Fruit fly (Drosophila melanogaster) whole organism, embryonic: ENCODE measurements around the gene Nin.

Experiments
- Ada2b ChIP-seq: fragments of 200-800 bp; sonication (Bioruptor generic); IDR thresholded peaks from 2 replicates; pipeline ENCODE4 v1.3.6; 2022; ENCODE audit warnings: missing biosample characterization, missing genetic modification characterization
- CG10209 ChIP-seq: fragments of 200-800 bp; sonication (Bioruptor generic); optimal IDR thresholded peaks from 3 replicates; lab custom pipeline; 2017; ENCODE audit warnings: missing biosample characterization, mild to moderate bottlenecking, missing genetic modification characterization, missing genetic modification reagents
- CG10274 ChIP-seq: fragments of 200-800 bp; sonication (Bioruptor generic); optimal IDR thresholded peaks from 3 replicates; lab custom pipeline; 2017; ENCODE audit warnings: missing biosample characterization, mild to moderate bottlenecking, missing genetic modification characterization
- CG10321 ChIP-seq: fragments of 200-800 bp; sonication (Bioruptor generic); IDR thresholded peaks from 2 replicates; pipeline ENCODE4 v1.3.6; 2022; ENCODE audit warnings: missing biosample characterization, missing genetic modification characterization
- CG10366 ChIP-seq: fragments of 200-800 bp; sonication (Bioruptor generic); IDR thresholded peaks from 2 replicates; pipeline ENCODE4 v1.3.6; 2022; ENCODE audit warnings: missing biosample characterization, missing genetic modification characterization
- CG10654 ChIP-seq: fragments of 200-800 bp; sonication (Bioruptor generic); optimal IDR thresholded peaks from 2 replicates; lab custom pipeline; 2016; ENCODE audit warnings: missing biosample characterization, missing genetic modification characterization
- CG11398 ChIP-seq: fragments of 200-800 bp; sonication (Bioruptor generic); optimal IDR thresholded peaks from 2 replicates; lab custom pipeline; 2016; ENCODE audit warnings: missing biosample characterization, missing genetic modification characterization
- CG11560 ChIP-seq: fragments of 200-800 bp; sonication (Bioruptor generic); IDR thresholded peaks from 3 replicates; pipeline ENCODE4 v1.3.6; 2022; ENCODE audit warnings: missing biosample characterization, missing genetic modification characterization
- CG13123 ChIP-seq: fragments of 200-800 bp; sonication (Bioruptor generic); optimal IDR thresholded peaks from 2 replicates; lab custom pipeline; 2016; ENCODE audit warnings: missing biosample characterization, missing genetic modification characterization
- CG13624 ChIP-seq: fragments of 200-800 bp; sonication (Bioruptor generic); optimal IDR thresholded peaks from 2 replicates; lab custom pipeline; 2016; ENCODE audit warnings: missing biosample characterization, missing genetic modification characterization
- CG15696 ChIP-seq: fragments of 200-800 bp; sonication (Bioruptor generic); optimal IDR thresholded peaks from 2 replicates; lab custom pipeline; 2019; ENCODE audit warnings: missing biosample characterization, mild to moderate bottlenecking, missing genetic modification characterization, moderate library complexity
- CG1603 ChIP-seq: fragments of 200-800 bp; sonication (Bioruptor generic); optimal IDR thresholded peaks from 2 replicates; lab custom pipeline; 2019; ENCODE audit warnings: missing biosample characterization, mild to moderate bottlenecking, missing genetic modification characterization, moderate library complexity
- CG17359 ChIP-seq: fragments of 200-800 bp; sonication (Bioruptor generic); optimal IDR thresholded peaks from 3 replicates; lab custom pipeline; 2018; ENCODE audit warnings: missing biosample characterization, mild to moderate bottlenecking, missing genetic modification characterization, moderate library complexity
- CG17568 ChIP-seq: fragments of 200-800 bp; sonication (Bioruptor generic); optimal IDR thresholded peaks from 2 replicates; lab custom pipeline; 2018; ENCODE audit warnings: missing biosample characterization, mild to moderate bottlenecking, missing genetic modification characterization, moderate library complexity
- CG18619 ChIP-seq: fragments of 200-800 bp; sonication (Bioruptor generic); optimal IDR thresholded peaks from 3 replicates; lab custom pipeline; 2017; ENCODE audit warnings: missing biosample characterization, mild to moderate bottlenecking, missing genetic modification characterization
- CG2199 ChIP-seq: fragments of 200-800 bp; sonication (Bioruptor generic); IDR thresholded peaks from 3 replicates; pipeline ENCODE4 v1.3.6; 2022; ENCODE audit warnings: missing biosample characterization, missing genetic modification characterization
- CG33557 ChIP-seq: fragments of 200-800 bp; sonication (Bioruptor generic); optimal IDR thresholded peaks from 2 replicates; lab custom pipeline; 2019; ENCODE audit warnings: missing biosample characterization, mild to moderate bottlenecking, missing genetic modification characterization, moderate library complexity
- CG4617 ChIP-seq: fragments of 200-800 bp; sonication (Bioruptor generic); optimal IDR thresholded peaks from 3 replicates; lab custom pipeline; 2016; ENCODE audit warnings: missing biosample characterization, missing genetic modification characterization, borderline replicate concordance
- CG7963 ChIP-seq: fragments of 200-800 bp; sonication (Bioruptor generic); IDR thresholded peaks from 3 replicates; pipeline ENCODE4 v1.3.6; 2022; ENCODE audit warnings: missing biosample characterization, missing genetic modification characterization; ENCODE audit not compliant: partially characterized antibody
- CG9215 ChIP-seq: fragments of 200-800 bp; sonication (Bioruptor generic); IDR thresholded peaks from 2 replicates; pipeline ENCODE4 v1.3.6; 2022; ENCODE audit warnings: missing biosample characterization, missing genetic modification characterization
- Dip3 ChIP-seq: fragments of 200-800 bp; sonication (Bioruptor generic); optimal IDR thresholded peaks from 3 replicates; lab custom pipeline; 2016; ENCODE audit warnings: missing biosample characterization, missing genetic modification characterization
- Doc2 ChIP-seq: fragments of 200-800 bp; sonication (Bioruptor generic); IDR thresholded peaks from 2 replicates; pipeline ENCODE4 v1.3.6; 2022; ENCODE audit warnings: missing biosample characterization, missing genetic modification characterization
- Gug ChIP-seq: fragments of 200-800 bp; sonication (Bioruptor generic); IDR thresholded peaks from 4 replicates; pipeline ENCODE4 v1.3.6; 2022; ENCODE audit warnings: missing biosample characterization, missing genetic modification characterization
- Hr78 ChIP-seq, 2 experiments: fragments of 200-800 bp in 1 of 2; fragments of >200 bp in 1 of 2; sonication (Bioruptor generic) in 1 of 2; optimal IDR thresholded peaks; 2 replicates each; lab custom pipeline; 2017 to 2019; ENCODE audit warnings: missing biosample characterization in 2 of 2, missing genetic modification characterization in 2 of 2, mild to moderate bottlenecking in 1 of 2, moderate library complexity in 1 of 2
- Max ChIP-seq: fragments of 200-800 bp; sonication (Bioruptor generic); optimal IDR thresholded peaks from 2 replicates; lab custom pipeline; 2016; ENCODE audit warnings: missing biosample characterization, mild to moderate bottlenecking, missing genetic modification characterization
- Optix ChIP-seq: fragments of 200-800 bp; sonication (Bioruptor generic); IDR thresholded peaks from 3 replicates; pipeline ENCODE4 v1.3.6; 2022; ENCODE audit warnings: missing biosample characterization, missing genetic modification characterization
- Ptx1 ChIP-seq: fragments of 200-800 bp; sonication (Bioruptor generic); IDR thresholded peaks from 2 replicates; pipeline ENCODE4 v1.3.6; 2022; ENCODE audit warnings: missing biosample characterization, missing genetic modification characterization
- Sry-β ChIP-seq: fragments of 200-800 bp; sonication (Bioruptor generic); optimal IDR thresholded peaks from 2 replicates; lab custom pipeline; 2018; ENCODE audit warnings: missing biosample characterization, mild to moderate bottlenecking, missing genetic modification characterization, moderate library complexity
- Sry-δ ChIP-seq: fragments of 200-800 bp; sonication (Bioruptor generic); optimal IDR thresholded peaks from 2 replicates; lab custom pipeline; 2016; ENCODE audit warnings: missing biosample characterization, missing genetic modification characterization
- az2 ChIP-seq: fragments of 200-800 bp; sonication (Bioruptor generic); optimal IDR thresholded peaks from 3 replicates; lab custom pipeline; 2016; ENCODE audit warnings: missing biosample characterization, missing genetic modification characterization
- bigmax ChIP-seq: fragments of 200-800 bp; sonication (Bioruptor generic); optimal IDR thresholded peaks from 2 replicates; lab custom pipeline; 2018; ENCODE audit warnings: missing biosample characterization, mild to moderate bottlenecking, missing genetic modification characterization
- ci ChIP-seq: fragments of 200-800 bp; sonication (Bioruptor generic); IDR thresholded peaks from 3 replicates; pipeline ENCODE4 v1.3.6; 2022; ENCODE audit warnings: missing biosample characterization, missing genetic modification characterization
- crp ChIP-seq, 2 experiments: fragments of 200-800 bp; sonication (Bioruptor generic); optimal IDR thresholded peaks; 2 replicates in 1 of 2; 3 replicates in 1 of 2; lab custom pipeline; 2017; ENCODE audit warnings: missing biosample characterization in 2 of 2, missing genetic modification characterization in 2 of 2, mild to moderate bottlenecking in 1 of 2, moderate library complexity in 1 of 2
- da ChIP-seq: fragments of 200-800 bp; sonication (Bioruptor generic); optimal IDR thresholded peaks from 2 replicates; lab custom pipeline; 2016; ENCODE audit warnings: missing biosample characterization, missing genetic modification characterization
- dan ChIP-seq: fragments of 200-800 bp; sonication (Bioruptor generic); IDR thresholded peaks from 2 replicates; pipeline ENCODE4 v1.3.6; 2022; ENCODE audit warnings: missing biosample characterization, missing genetic modification characterization
- fd102C ChIP-seq: fragments of 200-800 bp; sonication (Bioruptor generic); optimal IDR thresholded peaks from 2 replicates; lab custom pipeline; 2018; ENCODE audit warnings: missing biosample characterization, mild to moderate bottlenecking, missing genetic modification characterization, moderate library complexity
- grn ChIP-seq: fragments of 200-800 bp; sonication (Bioruptor generic); optimal IDR thresholded peaks from 3 replicates; lab custom pipeline; 2017; ENCODE audit warnings: missing biosample characterization, missing genetic modification characterization
- gro ChIP-seq: fragments of 200-800 bp; sonication (Bioruptor generic); optimal IDR thresholded peaks from 2 replicates; lab custom pipeline; 2016; ENCODE audit warnings: missing biosample characterization, missing genetic modification characterization
- h ChIP-seq: fragments of >200 bp; optimal IDR thresholded peaks from 2 replicates; lab custom pipeline; 2017
- jigr1 ChIP-seq: fragments of 200-800 bp; sonication (Bioruptor generic); IDR thresholded peaks from 3 replicates; pipeline ENCODE4 v1.3.6; 2022; ENCODE audit warnings: missing biosample characterization, missing genetic modification characterization
- maf-S ChIP-seq: fragments of 200-800 bp; sonication (Bioruptor generic); optimal IDR thresholded peaks from 2 replicates; lab custom pipeline; 2016; ENCODE audit warnings: missing biosample characterization, missing genetic modification characterization
- nerfin-2 ChIP-seq: fragments of 200-800 bp; sonication (Bioruptor generic); IDR thresholded peaks from 2 replicates; pipeline ENCODE4 v1.3.6; 2022; ENCODE audit warnings: missing biosample characterization, missing genetic modification characterization; ENCODE audit not compliant: partially characterized antibody
- oc ChIP-seq: fragments of 200-800 bp; sonication (Bioruptor generic); optimal IDR thresholded peaks from 2 replicates; lab custom pipeline; 2018; ENCODE audit warnings: missing biosample characterization, mild to moderate bottlenecking, missing genetic modification characterization, moderate library complexity
- pnt ChIP-seq: fragments of 200-800 bp; sonication (Bioruptor generic); optimal IDR thresholded peaks from 3 replicates; lab custom pipeline; 2016; ENCODE audit warnings: missing biosample characterization, missing genetic modification characterization
- sim ChIP-seq: fragments of 200-800 bp; sonication (Bioruptor generic); IDR thresholded peaks from 2 replicates; pipeline ENCODE4 v1.3.6; 2022; ENCODE audit warnings: missing biosample characterization, missing genetic modification characterization
- tin ChIP-seq: fragments of 200-800 bp; sonication (Bioruptor generic); optimal IDR thresholded peaks from 3 replicates; lab custom pipeline; 2016; ENCODE audit warnings: missing biosample characterization, missing genetic modification characterization
- unc-4 ChIP-seq: fragments of 200-800 bp; sonication (Bioruptor generic); IDR thresholded peaks from 2 replicates; pipeline ENCODE4 v1.3.6; 2022; ENCODE audit warnings: missing biosample characterization, missing genetic modification characterization; ENCODE audit not compliant: partially characterized antibody
- unpg ChIP-seq: fragments of 200-800 bp; sonication (Bioruptor generic); optimal IDR thresholded peaks from 3 replicates; lab custom pipeline; 2018; ENCODE audit warnings: missing biosample characterization, mild to moderate bottlenecking, missing genetic modification characterization, moderate library complexity
- vfl ChIP-seq: fragments of 200-800 bp; sonication (Bioruptor generic); optimal IDR thresholded peaks from 2 replicates; lab custom pipeline; 2016; ENCODE audit warnings: missing biosample characterization, missing genetic modification characterization

Gene Nin

dm6 chr2L:5256036-5256846 lies 22.1 kb downstream of the Nin start (continued):
- TF ChIP-seq Optix (peak; percentile 30; the same call in 1 of the 3 replicates), crp (GFP tag; optimal IDR thresholded peaks at IDR 0.05; lab: Kevin White, UChicago) (no peak), az2 (GFP tag; lab: Kevin White, UChicago) (peak; percentile 37), CG11398 (peak; percentile 44), sim (GFP tag; lab: Robert Waterston, UW) (no peak), maf-S (GFP tag; lab: Kevin White, UChicago) (no peak), da (GFP tag; lab: Kevin White, UChicago) (no peak), CG17568 (GFP tag; lab: Kevin White, UChicago) (peak; percentile 64), CG18619 (GFP tag; lab: Kevin White, UChicago) (no peak), dan (GFP tag; lab: Robert Waterston, UW) (no peak), Max (no peak), CG4617 (no peak), CG2199 (GFP tag; lab: Robert Waterston, UW) (no peak), CG13123 (GFP tag; lab: Kevin White, UChicago) (peak; percentile 6), Sry-β (GFP tag; lab: Kevin White, UChicago) (peak; percentile 44), CG9215 (GFP tag; lab: Robert Waterston, UW) (no peak), grn (GFP tag; lab: Kevin White, UChicago) (peak; percentile 99), oc (tag; lab: Kevin White, UChicago) (no peak), Ada2b (GFP tag; lab: Robert Waterston, UW) (peak; percentile 21; the same call in 1 of the 2 replicates), tin (GFP tag; lab: Kevin White, UChicago) (no peak), Gug (GFP tag; lab: Robert Waterston, UW) (peak; percentile 15; the same call in 1 of the 4 replicates), fd102C (GFP tag; lab: Kevin White, UChicago) (peak; percentile 79), CG10274 (GFP tag; lab: Kevin White, UChicago) (no peak), bigmax (GFP tag; lab: Kevin White, UChicago) (no peak), Ptx1 (GFP tag; lab: Robert Waterston, UW) (peak; percentile 55), CG17359 (peak; percentile 46), CG13624 (no peak), unc-4 (GFP tag; lab: Robert Waterston, UW) (no peak), Dip3 (GFP tag; lab: Kevin White, UChicago) (no peak), h (no peak), ci (peak; percentile 33; the same call in 2 of the 3 replicates), jigr1 (GFP tag; lab: Robert Waterston, UW) (no peak), CG1603 (tag; lab: Kevin White, UChicago) (peak; percentile 69), CG15696 (tag; lab: Kevin White, UChicago) (peak; percentile 86), CG11560 (no peak), vfl (GFP tag; lab: Kevin White, UChicago) (no peak), unpg (GFP tag; lab: Kevin White, UChicago) (peak; percentile 29), nerfin-2 (GFP tag; lab: Robert Waterston, UW) (no peak), Doc2 (GFP tag; lab: Robert Waterston, UW) (no peak), CG7963 (GFP tag; lab: Robert Waterston, UW) (no peak), CG10654 (GFP tag; lab: Kevin White, UChicago) (peak; percentile 28), CG10366 (GFP tag; lab: Robert Waterston, UW) (peak; percentile 24; the same call in 1 of the 2 replicates), CG10209 (peak; percentile 59), pnt (GFP tag; lab: Kevin White, UChicago) (peak; percentile 21), CG10321 (GFP tag; lab: Robert Waterston, UW) (0 out of 2 replicates have a peak, but pooled peaks have one; percentile 16), Hr78 (GFP tag; optimal IDR thresholded peaks at IDR 0.05; lab: Kevin White, UChicago) (peak in 1 of 2 experiments; percentile 70), Sry-δ (no peak), CG33557 (GFP tag; lab: Kevin White, UChicago) (peak; percentile 90), gro (GFP tag; lab: Kevin White, UChicago) (no peak)
